Worm (Caenorhabditis elegans) whole organism, L4 larva: ENCODE measurements around the gene mdh-1.

Experiments
- T20F7.1 ChIP-seq: fragments of 200-800 bp; sonication (Bioruptor generic); optimal IDR thresholded peaks from 2 replicates; lab custom pipeline; 2018; ENCODE audit warnings: mild to moderate bottlenecking, missing genetic modification characterization, missing compliant biosample characterization
- ZK546.5 ChIP-seq, 2 experiments: sonication (generic microtip); optimal IDR thresholded peaks; 2 replicates each; lab custom pipeline; 2017; ENCODE audit warnings: missing biosample characterization in 2 of 2, missing genetic modification characterization in 2 of 2
- daf-16 ChIP-seq, 3 experiments: sonication (generic microtip); optimal IDR thresholded peaks; 2 replicates each; lab custom pipeline; 2016 to 2017; ENCODE audit warnings: missing genetic modification characterization in 3 of 3, missing genetic modification reagents in 3 of 3, mild to moderate bottlenecking in 2 of 3, missing compliant biosample characterization in 2 of 3, missing biosample characterization in 1 of 3, moderate library complexity in 1 of 3
- daf-8 ChIP-seq: fragments of 200-800 bp; sonication (Bioruptor generic); IDR thresholded peaks from 2 replicates; pipeline ENCODE4 v1.3.6; 2022; ENCODE audit warnings: missing genetic modification characterization, missing compliant biosample characterization
- egl-27 ChIP-seq: sonication (generic microtip); optimal IDR thresholded peaks from 3 replicates; lab custom pipeline; 2017; ENCODE audit warnings: missing biosample characterization, missing genetic modification reagents, missing genetic modification characterization
- lin-13 ChIP-seq: fragments of 150-350 bp; optimal IDR thresholded peaks from 2 replicates; lab custom pipeline; 2014; ENCODE audit warnings: missing biosample characterization, missing genetic modification reagents, missing genetic modification characterization
- mep-1 ChIP-seq: fragments of 150-350 bp; sonication (generic microtip); optimal IDR thresholded peaks from 3 replicates; lab custom pipeline; 2014; ENCODE audit warnings: missing biosample characterization, missing genetic modification characterization
- nhr-76 ChIP-seq: fragments of 150-350 bp; optimal IDR thresholded peaks from 2 replicates; lab custom pipeline; 2014; ENCODE audit warnings: missing biosample characterization, missing genetic modification characterization
- snpc-4 ChIP-seq: fragments of 150-350 bp; optimal IDR thresholded peaks from 2 replicates; lab custom pipeline; 2014; ENCODE audit warnings: missing biosample characterization, missing genetic modification characterization
- unc-62 ChIP-seq, 3 experiments: fragments of 150-350 bp in 1 of 3; sonication (generic microtip); optimal IDR thresholded peaks in 2 of 3; peaks in 1 of 3; 1 replicate in 1 of 3; 2 replicates in 2 of 3; lab custom pipeline; 2014 to 2017; ENCODE audit warnings: missing biosample characterization in 3 of 3, missing genetic modification characterization in 3 of 3, missing genetic modification reagents in 3 of 3, missing genotype in 1 of 3
- zag-1 ChIP-seq: fragments of 150-350 bp; optimal IDR thresholded peaks from 2 replicates; lab custom pipeline; 2014; ENCODE audit warnings: missing biosample characterization, missing genetic modification characterization

ce11 chrV:6557035-6557434 lies 40.7 kb upstream of the mdh-1 start, which contains the start of gene spp-27:
- TF ChIP-seq T20F7.1 (GFP tag; lab: Kevin White, UChicago) (no peak), ZK546.5 (tag; optimal IDR thresholded peaks at IDR 0.05; lab: Kevin White, UChicago) (no peak), nhr-76 (tag; lab: Kevin White, UChicago) (no peak), daf-8 (GFP tag; lab: Robert Waterston, UW) (no peak), snpc-4 (no peak), unc-62 (GFP tag; optimal IDR thresholded peaks at IDR 0.05 in 1 of 2; lab: Kevin White, UChicago) (no peak), unc-62 (tag; optimal IDR thresholded peaks at IDR 0.05; lab: Kevin White, UChicago) (no peak), lin-13 (GFP tag; lab: Kevin White, UChicago) (no peak), daf-16 (GFP tag; optimal IDR thresholded peaks at IDR 0.05; lab: Kevin White, UChicago) (no peak), daf-16 (tag; optimal IDR thresholded peaks at IDR 0.05; lab: Kevin White, UChicago) (no peak), mep-1 (tag; lab: Kevin White, UChicago) (no peak), zag-1 (tag; lab: Kevin White, UChicago) (no peak), egl-27 (tag; lab: Kevin White, UChicago) (no peak)
